Fruit fly (Drosophila melanogaster) whole organism: ENCODE data around the gene CG31875.

ENCODE experiments used
- CG8478 ChIP-seq: fragments of >200 bp; optimal IDR thresholded peaks from 2 replicates; lab custom pipeline; 2018; ENCODE audit warnings: inconsistent platforms
- psq ChIP-seq: fragments of >200 bp; optimal IDR thresholded peaks from 2 replicates; lab custom pipeline; 2017

DNA sequence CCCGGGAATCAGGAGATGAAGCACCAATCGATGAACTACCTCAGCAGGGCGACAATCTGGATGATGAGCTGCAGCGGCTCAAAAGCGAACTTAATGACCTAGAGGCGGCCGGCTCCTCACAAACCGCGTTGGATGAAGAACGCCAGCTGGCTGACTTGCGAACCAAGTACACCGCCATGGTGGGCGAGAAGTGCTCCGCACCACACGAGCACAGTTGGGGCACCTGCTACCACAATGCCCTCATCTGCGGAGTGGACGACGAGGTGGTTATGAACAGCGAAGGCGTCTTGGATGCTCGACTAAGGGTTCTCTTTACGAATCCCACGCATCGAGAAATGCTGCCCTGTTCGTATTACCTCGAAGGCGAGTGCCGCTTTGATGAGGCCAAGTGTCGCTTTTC lies 47.8 kb downstream of the CG31875 start:
- TF ChIP-seq psq (lab: Kevin White, UChicago) (no peak), CG8478 (lab: Kevin White, UChicago) (no peak)
